Worm (Caenorhabditis elegans) whole organism, young adult: ENCODE data around the gene gpch-1.

Source experiments
- C06A6.2 ChIP-seq: fragments of 200-800 bp; sonication (Bioruptor generic); conservative IDR thresholded peaks from 2 replicates; pipeline ENCODE4 v1.3.6; 2022; ENCODE audit warnings: missing genetic modification characterization, missing compliant biosample characterization
- C17E4.6 ChIP-seq: fragments of 200-800 bp; sonication (Bioruptor generic); IDR thresholded peaks from 2 replicates; pipeline ENCODE4 v1.3.6; 2022; ENCODE audit warnings: missing genetic modification reagents, missing genetic modification characterization, missing compliant biosample characterization
- F33H1.4 ChIP-seq: fragments of 200-800 bp; sonication (Bioruptor generic); IDR thresholded peaks from 2 replicates; pipeline ENCODE4 v1.3.6; 2022; ENCODE audit warnings: missing genetic modification reagents, missing genetic modification characterization, missing compliant biosample characterization
- ceh-100 ChIP-seq: fragments of 200-800 bp; sonication (Bioruptor generic); IDR thresholded peaks from 2 replicates; pipeline ENCODE4 v1.3.6; 2022; ENCODE audit warnings: missing genetic modification reagents, missing genetic modification characterization, missing compliant biosample characterization
- mel-28 ChIP-seq: sonication (generic microtip); optimal IDR thresholded peaks from 2 replicates; lab custom pipeline; 2016; ENCODE audit warnings: borderline replicate concordance, mild to moderate bottlenecking, missing genetic modification characterization, missing compliant biosample characterization
- snpc-3.4 ChIP-seq: sonication (generic microtip); optimal IDR thresholded peaks from 2 replicates; lab custom pipeline; 2017; ENCODE audit warnings: missing genetic modification characterization, mild to moderate bottlenecking, missing compliant biosample characterization, antibody characterized with exemption, moderate library complexity, missing genotype, missing genetic modification reagents

DNA sequence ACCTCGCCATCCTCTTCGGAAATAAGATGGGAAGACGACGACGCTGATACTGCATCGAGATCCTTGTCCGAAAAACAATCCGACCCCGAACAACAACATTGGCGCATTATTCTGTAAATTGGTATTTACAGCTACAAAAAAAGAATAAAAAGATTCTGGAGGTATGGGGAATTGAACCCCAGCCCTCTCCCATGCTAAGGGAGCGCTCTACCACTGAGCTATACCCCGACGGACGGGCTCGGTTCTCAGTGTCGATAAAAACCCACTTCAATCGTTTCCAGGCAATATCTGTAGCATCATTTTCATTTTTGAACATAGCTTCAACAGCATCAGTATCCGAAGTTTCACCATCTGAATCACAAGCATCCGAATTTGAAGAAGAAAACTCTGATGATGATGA, 20.4 kb downstream of the gpch-1 start:
- TF ChIP-seq ceh-100 (GFP tag; lab: Robert Waterston, UW) (no peak), C17E4.6 (no peak), snpc-3.4 (peak; percentile 40), C06A6.2 (GFP tag; lab: Robert Waterston, UW) (no peak), F33H1.4 (GFP tag; lab: Robert Waterston, UW) (peak; percentile 7; the same call in 1 of the 2 replicates), mel-28 (tag; lab: Kevin White, UChicago) (no peak)
